Fruit fly (Drosophila melanogaster) whole organism, embryonic: ENCODE results near the gene sau.

Source experiments
- Antp ChIP-seq: fragments of 200-800 bp; sonication (Bioruptor generic); optimal IDR thresholded peaks from 3 replicates; lab custom pipeline; 2016; ENCODE audit warnings: missing biosample characterization, missing genetic modification characterization
- Atf6 ChIP-seq: fragments of 200-800 bp; sonication (Bioruptor generic); IDR thresholded peaks from 2 replicates; pipeline ENCODE4 v1.3.6; 2022; ENCODE audit warnings: missing biosample characterization, missing genetic modification characterization
- Bteb2 ChIP-seq: fragments of 200-800 bp; sonication (Bioruptor generic); optimal IDR thresholded peaks from 2 replicates; lab custom pipeline; 2016; ENCODE audit warnings: missing biosample characterization, missing genetic modification characterization
- CG10274 ChIP-seq: fragments of 200-800 bp; sonication (Bioruptor generic); optimal IDR thresholded peaks from 3 replicates; lab custom pipeline; 2017; ENCODE audit warnings: missing biosample characterization, mild to moderate bottlenecking, missing genetic modification characterization
- CG13775 ChIP-seq: fragments of 200-800 bp; sonication (Bioruptor generic); optimal IDR thresholded peaks from 3 replicates; lab custom pipeline; 2017; ENCODE audit warnings: missing biosample characterization, mild to moderate bottlenecking, missing genetic modification characterization
- CG15073 ChIP-seq: fragments of 200-800 bp; sonication (Bioruptor generic); optimal IDR thresholded peaks from 2 replicates; lab custom pipeline; 2016; ENCODE audit warnings: missing biosample characterization, missing genetic modification characterization
- CG18262 ChIP-seq: fragments of 200-800 bp; optimal IDR thresholded peaks from 3 replicates; lab custom pipeline; 2019; ENCODE audit warnings: missing biosample characterization, mild to moderate bottlenecking, missing genetic modification characterization, moderate library complexity
- CG2889 ChIP-seq: fragments of 200-800 bp; sonication (Bioruptor generic); IDR thresholded peaks from 3 replicates; pipeline ENCODE4 v1.3.6; 2022; ENCODE audit warnings: missing biosample characterization, missing genetic modification characterization
- CG3065 ChIP-seq: fragments of 200-800 bp; sonication (Bioruptor generic); optimal IDR thresholded peaks from 2 replicates; lab custom pipeline; 2016; ENCODE audit warnings: missing biosample characterization, missing genetic modification characterization
- CG3163 ChIP-seq: fragments of 200-800 bp; sonication (Bioruptor generic); optimal IDR thresholded peaks from 3 replicates; lab custom pipeline; 2016; ENCODE audit warnings: missing biosample characterization, missing genetic modification characterization
- CG34224 ChIP-seq: fragments of 200-800 bp; sonication (Bioruptor generic); IDR thresholded peaks from 3 replicates; pipeline ENCODE4 v1.3.6; 2022; ENCODE audit warnings: missing biosample characterization, missing genetic modification characterization; ENCODE audit not compliant: partially characterized antibody
- CG43689 ChIP-seq: fragments of 200-800 bp; sonication (Bioruptor generic); IDR thresholded peaks from 2 replicates; pipeline ENCODE4 v1.3.6; 2022; ENCODE audit warnings: missing biosample characterization, missing genetic modification characterization
- CG8290 ChIP-seq, 3 experiments: fragments of 200-800 bp; sonication (Bioruptor generic); optimal IDR thresholded peaks; 2 replicates each; lab custom pipeline; 2016 to 2019; ENCODE audit warnings: missing biosample characterization in 3 of 3, missing genetic modification characterization in 3 of 3, mild to moderate bottlenecking in 2 of 3, moderate library complexity in 1 of 3
- CG8765 ChIP-seq: fragments of 200-800 bp; sonication (Bioruptor generic); IDR thresholded peaks from 2 replicates; pipeline ENCODE4 v1.3.6; 2022; ENCODE audit warnings: missing biosample characterization, missing genetic modification characterization
- D ChIP-seq, 2 experiments: fragments of 200-800 bp in 1 of 2; fragments of >200 bp in 1 of 2; sonication (Bioruptor generic) in 1 of 2; optimal IDR thresholded peaks; 2 replicates in 1 of 2; 3 replicates in 1 of 2; lab custom pipeline; 2017; ENCODE audit warnings: mild to moderate bottlenecking in 1 of 2, missing biosample characterization in 1 of 2, missing genetic modification characterization in 1 of 2, missing genetic modification reagents in 1 of 2
- D19B ChIP-seq: fragments of 200-800 bp; sonication (Bioruptor generic); optimal IDR thresholded peaks from 2 replicates; lab custom pipeline; 2017; ENCODE audit warnings: missing biosample characterization, mild to moderate bottlenecking, missing genetic modification characterization
- Dll ChIP-seq: fragments of 200-800 bp; sonication (Bioruptor generic); IDR thresholded peaks from 4 replicates; pipeline ENCODE4 v1.3.6; 2022; ENCODE audit warnings: missing biosample characterization, missing genetic modification characterization; ENCODE audit not compliant: partially characterized antibody
- Doc2 ChIP-seq: fragments of 200-800 bp; sonication (Bioruptor generic); IDR thresholded peaks from 2 replicates; pipeline ENCODE4 v1.3.6; 2022; ENCODE audit warnings: missing biosample characterization, missing genetic modification characterization
- Fer2 ChIP-seq: fragments of 200-800 bp; sonication (Bioruptor generic); optimal IDR thresholded peaks from 2 replicates; lab custom pipeline; 2018; ENCODE audit warnings: missing biosample characterization, mild to moderate bottlenecking, missing genetic modification characterization, moderate library complexity
- HLH54F ChIP-seq: fragments of 200-800 bp; sonication (Bioruptor generic); optimal IDR thresholded peaks from 3 replicates; lab custom pipeline; 2016; ENCODE audit warnings: missing biosample characterization, missing genetic modification characterization
- Hr3 ChIP-seq: fragments of 200-800 bp; sonication (Bioruptor generic); optimal IDR thresholded peaks from 3 replicates; lab custom pipeline; 2016; ENCODE audit warnings: missing biosample characterization, missing genetic modification characterization
- Lim3 ChIP-seq: fragments of 200-800 bp; sonication (Bioruptor generic); IDR thresholded peaks from 2 replicates; pipeline ENCODE4 v1.3.6; 2022; ENCODE audit warnings: missing biosample characterization, missing genetic modification characterization
- MBD-R2 ChIP-seq: fragments of 200-800 bp; sonication (Bioruptor generic); IDR thresholded peaks from 2 replicates; pipeline ENCODE4 v1.3.6; 2022; ENCODE audit warnings: missing biosample characterization, missing genetic modification characterization
- MESR4 ChIP-seq: fragments of 200-800 bp; sonication (Bioruptor generic); optimal IDR thresholded peaks from 2 replicates; lab custom pipeline; 2018; ENCODE audit warnings: missing biosample characterization, mild to moderate bottlenecking, missing genetic modification characterization, moderate library complexity
- NfI ChIP-seq: fragments of 200-800 bp; sonication (Bioruptor generic); optimal IDR thresholded peaks from 3 replicates; lab custom pipeline; 2018; ENCODE audit warnings: missing biosample characterization, mild to moderate bottlenecking, missing genetic modification characterization, moderate library complexity
- Sry-β ChIP-seq: fragments of 200-800 bp; sonication (Bioruptor generic); optimal IDR thresholded peaks from 2 replicates; lab custom pipeline; 2018; ENCODE audit warnings: missing biosample characterization, mild to moderate bottlenecking, missing genetic modification characterization, moderate library complexity
- TFAM ChIP-seq: fragments of 200-800 bp; sonication (Bioruptor generic); optimal IDR thresholded peaks from 2 replicates; lab custom pipeline; 2017; ENCODE audit warnings: missing biosample characterization, missing genetic modification characterization, inconsistent platforms
- al ChIP-seq: fragments of 200-800 bp; sonication (Bioruptor generic); IDR thresholded peaks from 2 replicates; pipeline ENCODE4 v1.3.6; 2022; ENCODE audit warnings: missing biosample characterization, missing genetic modification characterization
- amos ChIP-seq: fragments of 200-800 bp; sonication (Bioruptor generic); IDR thresholded peaks from 2 replicates; pipeline ENCODE4 v1.3.6; 2022; ENCODE audit warnings: missing biosample characterization, missing genetic modification characterization; ENCODE audit not compliant: partially characterized antibody
- bsh ChIP-seq, 2 experiments: fragments of 200-800 bp; sonication (Bioruptor generic); optimal IDR thresholded peaks; 2 replicates each; lab custom pipeline; 2017 to 2018; ENCODE audit warnings: mild to moderate bottlenecking in 2 of 2, missing biosample characterization in 2 of 2, missing genetic modification characterization in 2 of 2, moderate library complexity in 1 of 2
- cad ChIP-seq: fragments of >200 bp; optimal IDR thresholded peaks from 2 replicates; lab custom pipeline; 2017; ENCODE audit warnings: missing biosample characterization, missing genetic modification characterization
- cato ChIP-seq: fragments of 200-800 bp; sonication (Bioruptor generic); optimal IDR thresholded peaks from 2 replicates; lab custom pipeline; 2016; ENCODE audit warnings: missing biosample characterization, missing genetic modification characterization, borderline replicate concordance
- chinmo ChIP-seq: fragments of 200-800 bp; sonication (Bioruptor generic); IDR thresholded peaks from 4 replicates; pipeline ENCODE4 v1.3.6; 2022; ENCODE audit warnings: missing biosample characterization, missing genetic modification characterization; ENCODE audit not compliant: partially characterized antibody
- crc ChIP-seq: fragments of 200-800 bp; sonication (Bioruptor generic); optimal IDR thresholded peaks from 2 replicates; lab custom pipeline; 2016; ENCODE audit warnings: missing biosample characterization, missing genetic modification characterization
- croc ChIP-seq: fragments of 200-800 bp; sonication (Bioruptor generic); conservative IDR thresholded peaks from 3 replicates; pipeline ENCODE4 v1.3.6; 2022; ENCODE audit warnings: missing biosample characterization, missing genetic modification characterization
- danr ChIP-seq: fragments of 200-800 bp; sonication (Bioruptor generic); IDR thresholded peaks from 2 replicates; pipeline ENCODE4 v1.3.6; 2022; ENCODE audit warnings: missing biosample characterization, missing genetic modification characterization
- disco-r ChIP-seq: fragments of 200-800 bp; sonication (Bioruptor generic); optimal IDR thresholded peaks from 2 replicates; lab custom pipeline; 2016; ENCODE audit warnings: missing biosample characterization, missing genetic modification characterization
- gem ChIP-seq: fragments of 200-800 bp; sonication (Bioruptor generic); optimal IDR thresholded peaks from 2 replicates; lab custom pipeline; 2019; ENCODE audit warnings: missing biosample characterization, mild to moderate bottlenecking, missing genetic modification characterization, moderate library complexity
- grau ChIP-seq: fragments of 200-800 bp; optimal IDR thresholded peaks from 3 replicates; lab custom pipeline; 2019; ENCODE audit warnings: missing biosample characterization, mild to moderate bottlenecking, missing genetic modification characterization, moderate library complexity
- grn ChIP-seq: fragments of 200-800 bp; sonication (Bioruptor generic); optimal IDR thresholded peaks from 3 replicates; lab custom pipeline; 2017; ENCODE audit warnings: missing biosample characterization, missing genetic modification characterization
- hb ChIP-seq: fragments of 200-800 bp; sonication (Bioruptor generic); IDR thresholded peaks from 3 replicates; pipeline ENCODE4 v1.3.6; 2022; ENCODE audit warnings: missing biosample characterization, missing genetic modification characterization; ENCODE audit not compliant: partially characterized antibody
- knrl ChIP-seq: fragments of 200-800 bp; sonication (Bioruptor generic); IDR thresholded peaks from 3 replicates; pipeline ENCODE4 v1.3.6; 2022; ENCODE audit warnings: missing biosample characterization, missing genetic modification characterization; ENCODE audit not compliant: partially characterized antibody
- peb ChIP-seq: fragments of 200-800 bp; sonication (Bioruptor generic); IDR thresholded peaks from 2 replicates; pipeline ENCODE4 v1.3.6; 2022; ENCODE audit warnings: missing biosample characterization, missing genetic modification characterization
- phol ChIP-seq: fragments of 200-800 bp; sonication (Bioruptor generic); optimal IDR thresholded peaks from 3 replicates; lab custom pipeline; 2018; ENCODE audit warnings: missing biosample characterization, mild to moderate bottlenecking, missing genetic modification characterization, moderate library complexity
- repo ChIP-seq: fragments of 200-800 bp; sonication (Bioruptor generic); optimal IDR thresholded peaks from 2 replicates; lab custom pipeline; 2016; ENCODE audit warnings: missing biosample characterization, missing genetic modification characterization
- sens ChIP-seq: fragments of 200-800 bp; sonication (Bioruptor generic); peaks from one replicate; lab custom pipeline; 2016; ENCODE audit warnings: missing biosample characterization, missing genetic modification characterization
- ttk ChIP-seq: fragments of 200-800 bp; sonication (Bioruptor generic); IDR thresholded peaks from 2 replicates; pipeline ENCODE4 v2.1.2; 2022; ENCODE audit warnings: missing biosample characterization, missing genetic modification characterization
- usp ChIP-seq: fragments of >200 bp; optimal IDR thresholded peaks from 2 replicates; lab custom pipeline; 2017; ENCODE audit warnings: missing biosample characterization, missing genetic modification characterization
- wek ChIP-seq: fragments of 200-800 bp; sonication (Bioruptor generic); optimal IDR thresholded peaks from 3 replicates; lab custom pipeline; 2018; ENCODE audit warnings: missing biosample characterization, mild to moderate bottlenecking, missing genetic modification characterization, moderate library complexity
- yki ChIP-seq: fragments of >200 bp; optimal IDR thresholded peaks from 3 replicates; lab custom pipeline; 2018

Gene sau

dm6 chr2L:2182735-2183340 lies 43.3 kb upstream of the sau start (continued):
- TF ChIP-seq repo (GFP tag; lab: Kevin White, UChicago) (peak; percentile 50), bsh (GFP tag; optimal IDR thresholded peaks at IDR 0.05; lab: Kevin White, UChicago) (peak; percentile 68 to 90), Atf6 (GFP tag; lab: Robert Waterston, UW) (no peak), al (no peak), Antp (GFP tag; lab: Kevin White, UChicago) (peak; percentile 66), Hr3 (GFP tag; lab: Kevin White, UChicago) (peak; percentile 50), CG3065 (GFP tag; lab: Kevin White, UChicago) (peak; percentile 39), grn (GFP tag; lab: Kevin White, UChicago) (no peak), CG2889 (GFP tag; lab: Robert Waterston, UW) (no peak), Fer2 (tag; lab: Kevin White, UChicago) (no peak), cato (peak; percentile 25), CG8290 (GFP tag; optimal IDR thresholded peaks at IDR 0.05; lab: Kevin White, UChicago) (peak; percentile 70), CG8290 (tag; optimal IDR thresholded peaks at IDR 0.05; lab: Kevin White, UChicago) (peak in 1 of 2 experiments; percentile 51), HLH54F (GFP tag; lab: Kevin White, UChicago) (peak; percentile 29), cad (GFP tag; lab: Kevin White, UChicago) (no peak), wek (GFP tag; lab: Kevin White, UChicago) (no peak), ttk (GFP tag; lab: Robert Waterston, UW) (no peak), CG34224 (no peak), knrl (GFP tag; lab: Robert Waterston, UW) (no peak), CG13775 (GFP tag; lab: Kevin White, UChicago) (peak; percentile 72), NfI (GFP tag; lab: Kevin White, UChicago) (no peak), Doc2 (GFP tag; lab: Robert Waterston, UW) (no peak), CG3163 (GFP tag; lab: Kevin White, UChicago) (no peak), CG18262 (tag; lab: Kevin White, UChicago) (peak; percentile 88), CG43689 (no peak), Bteb2 (GFP tag; lab: Kevin White, UChicago) (no peak), chinmo (GFP tag; lab: Robert Waterston, UW) (no peak), Dll (GFP tag; lab: Robert Waterston, UW) (no peak), peb (GFP tag; lab: Robert Waterston, UW) (0 out of 2 replicates have a peak, but pooled peaks have one; percentile 25), disco-r (GFP tag; lab: Kevin White, UChicago) (no peak), hb (no peak), CG15073 (no peak), MESR4 (GFP tag; lab: Kevin White, UChicago) (no peak), gem (peak; percentile 77), sens (GFP tag; lab: Kevin White, UChicago) (peak; percentile 97), amos (no peak), phol (peak; percentile 71), CG10274 (GFP tag; lab: Kevin White, UChicago) (no peak), D19B (GFP tag; lab: Kevin White, UChicago) (no peak), croc (GFP tag; lab: Robert Waterston, UW) (peak; percentile 71), crc (GFP tag; lab: Kevin White, UChicago) (no peak), grau (tag; lab: Kevin White, UChicago) (peak; percentile 62), D (optimal IDR thresholded peaks at IDR 0.05; lab: Kevin White, UChicago) (no peak), D (GFP tag; optimal IDR thresholded peaks at IDR 0.05; lab: Kevin White, UChicago) (peak; percentile 67), danr (GFP tag; lab: Robert Waterston, UW) (no peak), MBD-R2 (no peak), Lim3 (GFP tag; lab: Robert Waterston, UW) (no peak), CG8765 (GFP tag; lab: Robert Waterston, UW) (peak; percentile 91), yki (no peak), TFAM (GFP tag; lab: Kevin White, UChicago) (peak; percentile 23), usp (GFP tag; lab: Kevin White, UChicago) (no peak), Sry-β (GFP tag; lab: Kevin White, UChicago) (no peak)
